Worm (Caenorhabditis elegans) whole organism, young adult: Measurements from ENCODE around the gene glt-4.

Experiments
- B0336.3 ChIP-seq: fragments of 200-800 bp; sonication (Bioruptor generic); IDR thresholded peaks from 2 replicates; pipeline ENCODE4 v1.3.6; 2022; ENCODE audit warnings: missing genetic modification characterization, missing compliant biosample characterization
- F37B4.10 ChIP-seq: fragments of 200-800 bp; sonication (Bioruptor generic); IDR thresholded peaks from 2 replicates; pipeline ENCODE4 v1.3.6; 2022; ENCODE audit warnings: missing genetic modification characterization, missing compliant biosample characterization
- Y95B8A.8 ChIP-seq: fragments of 200-800 bp; sonication (Bioruptor generic); IDR thresholded peaks from 2 replicates; pipeline ENCODE4 v1.3.6; 2022; ENCODE audit warnings: missing genetic modification reagents, missing genetic modification characterization, missing compliant biosample characterization
- atf-7 ChIP-seq: sonication (generic microtip); optimal IDR thresholded peaks from 2 replicates; lab custom pipeline; 2017; ENCODE audit warnings: mild to moderate bottlenecking, missing genetic modification characterization, missing compliant biosample characterization
- bed-2 ChIP-seq: fragments of 200-800 bp; sonication (Bioruptor generic); IDR thresholded peaks from 2 replicates; pipeline ENCODE4 v1.3.6; 2022; ENCODE audit warnings: missing genetic modification reagents, missing genetic modification characterization, missing compliant biosample characterization
- ceh-27 ChIP-seq: fragments of 200-800 bp; sonication (Bioruptor generic); optimal IDR thresholded peaks from 2 replicates; lab custom pipeline; 2018; ENCODE audit warnings: mild to moderate bottlenecking, missing genetic modification characterization, moderate library complexity, missing compliant biosample characterization
- chd-7 ChIP-seq: sonication (generic microtip); optimal IDR thresholded peaks from 2 replicates; lab custom pipeline; 2016; ENCODE audit warnings: mild to moderate bottlenecking, missing genetic modification characterization, moderate library complexity, missing compliant biosample characterization
- dox-1 ChIP-seq: fragments of 200-800 bp; sonication (Bioruptor generic); IDR thresholded peaks from 2 replicates; pipeline ENCODE4 v1.3.6; 2022; ENCODE audit warnings: missing genetic modification reagents, missing genetic modification characterization, missing compliant biosample characterization
- egl-18 ChIP-seq: fragments of 200-800 bp; sonication (Bioruptor generic); IDR thresholded peaks from 2 replicates; pipeline ENCODE4 v1.3.6; 2022; ENCODE audit warnings: missing genetic modification reagents, missing genetic modification characterization, missing compliant biosample characterization
- egl-44 ChIP-seq: fragments of 200-800 bp; sonication (Bioruptor generic); IDR thresholded peaks from 2 replicates; pipeline ENCODE4 v1.3.6; 2022; ENCODE audit warnings: missing genetic modification reagents, missing genetic modification characterization, missing compliant biosample characterization
- egrh-3 ChIP-seq: fragments of 200-800 bp; sonication (Bioruptor generic); IDR thresholded peaks from 2 replicates; pipeline ENCODE4 v1.3.6; 2022; ENCODE audit warnings: missing genetic modification reagents, missing genetic modification characterization, missing compliant biosample characterization
- ets-4 ChIP-seq: fragments of 200-800 bp; sonication (Bioruptor generic); optimal IDR thresholded peaks from 2 replicates; lab custom pipeline; 2018; ENCODE audit warnings: mild to moderate bottlenecking, missing genetic modification characterization, missing compliant biosample characterization
- hrde-1 ChIP-seq: sonication (generic microtip); optimal IDR thresholded peaks from 2 replicates; lab custom pipeline; 2016; ENCODE audit warnings: missing genetic modification characterization, mild to moderate bottlenecking, missing compliant biosample characterization, moderate library complexity, missing genotype, missing genetic modification reagents, borderline replicate concordance
- hsf-1 ChIP-seq: fragments of 200-800 bp; sonication (Bioruptor generic); IDR thresholded peaks from 2 replicates; pipeline ENCODE4 v1.3.6; 2022; ENCODE audit warnings: missing genetic modification reagents, missing genetic modification characterization, missing compliant biosample characterization
- let-526 ChIP-seq: fragments of 200-800 bp; sonication (Bioruptor generic); IDR thresholded peaks from 2 replicates; pipeline ENCODE4 v1.3.6; 2022; ENCODE audit warnings: missing genetic modification reagents, missing genetic modification characterization, missing compliant biosample characterization
- let-607 ChIP-seq, 2 experiments: fragments of 200-800 bp in 1 of 2; sonication (Bioruptor generic) in 1 of 2; sonication (generic microtip) in 1 of 2; optimal IDR thresholded peaks; 2 replicates each; lab custom pipeline; 2016 to 2018; ENCODE audit warnings: mild to moderate bottlenecking in 2 of 2, missing compliant biosample characterization in 2 of 2, missing genetic modification characterization in 2 of 2, moderate library complexity in 2 of 2, missing genotype in 1 of 2
- lin-26 ChIP-seq: fragments of 200-800 bp; sonication (Bioruptor generic); IDR thresholded peaks from 2 replicates; pipeline ENCODE4 v1.3.6; 2022; ENCODE audit warnings: missing genetic modification reagents, missing genetic modification characterization, missing compliant biosample characterization
- lir-1 ChIP-seq: fragments of 200-800 bp; sonication (Bioruptor generic); conservative IDR thresholded peaks from 2 replicates; pipeline ENCODE4 v1.3.6; 2022; ENCODE audit warnings: missing genetic modification reagents, missing genetic modification characterization, missing compliant biosample characterization
- lsl-1 ChIP-seq: fragments of 200-800 bp; sonication (Bioruptor generic); optimal IDR thresholded peaks from 2 replicates; lab custom pipeline; 2018; ENCODE audit warnings: mild to moderate bottlenecking, missing genetic modification characterization, moderate library complexity, missing compliant biosample characterization
- lsy-27 ChIP-seq: sonication (generic microtip); optimal IDR thresholded peaks from 2 replicates; lab custom pipeline; 2017; ENCODE audit warnings: missing genetic modification characterization, mild to moderate bottlenecking, missing compliant biosample characterization, antibody characterized with exemption, missing genotype, borderline replicate concordance; ENCODE audit not compliant: insufficient read depth
- mel-28 ChIP-seq: sonication (generic microtip); optimal IDR thresholded peaks from 2 replicates; lab custom pipeline; 2016; ENCODE audit warnings: borderline replicate concordance, mild to moderate bottlenecking, missing genetic modification characterization, missing compliant biosample characterization
- mxl-1 ChIP-seq: sonication (generic microtip); optimal IDR thresholded peaks from 2 replicates; lab custom pipeline; 2016; ENCODE audit warnings: missing genetic modification characterization, missing compliant biosample characterization
- nhr-27 ChIP-seq: fragments of 200-800 bp; sonication (Bioruptor generic); optimal IDR thresholded peaks from 2 replicates; lab custom pipeline; 2018; ENCODE audit warnings: mild to moderate bottlenecking, missing genetic modification characterization, moderate library complexity, missing compliant biosample characterization
- nhr-80 ChIP-seq: sonication (generic microtip); optimal IDR thresholded peaks from 2 replicates; lab custom pipeline; 2016; ENCODE audit warnings: missing genetic modification characterization, missing compliant biosample characterization
- sea-2 ChIP-seq: fragments of 200-800 bp; sonication (Bioruptor generic); IDR thresholded peaks from 2 replicates; pipeline ENCODE4 v1.3.6; 2022; ENCODE audit warnings: missing genetic modification characterization, missing compliant biosample characterization
- snpc-1.3 ChIP-seq: sonication (generic microtip); optimal IDR thresholded peaks from 2 replicates; lab custom pipeline; 2017; ENCODE audit warnings: missing genetic modification characterization, mild to moderate bottlenecking, missing compliant biosample characterization, antibody characterized with exemption, moderate library complexity, missing genotype, missing genetic modification reagents; ENCODE audit not compliant: insufficient read depth
- snpc-3.4 ChIP-seq: sonication (generic microtip); optimal IDR thresholded peaks from 2 replicates; lab custom pipeline; 2017; ENCODE audit warnings: missing genetic modification characterization, mild to moderate bottlenecking, missing compliant biosample characterization, antibody characterized with exemption, moderate library complexity, missing genotype, missing genetic modification reagents
- snpc-4 ChIP-seq, 5 experiments: fragments of 150-350 bp in 1 of 5; sonication (generic microtip) in 4 of 5; optimal IDR thresholded peaks; 2 replicates each; lab custom pipeline; 2014 to 2018; ENCODE audit warnings: missing genetic modification characterization in 5 of 5, missing biosample characterization in 3 of 5, antibody characterized with exemption in 2 of 5, mild to moderate bottlenecking in 2 of 5, missing compliant biosample characterization in 2 of 5, missing genotype in 2 of 5, moderate library complexity in 2 of 5, missing genetic modification reagents in 1 of 5
- tbp1 ChIP-seq: fragments of 200-800 bp; sonication (Bioruptor generic); optimal IDR thresholded peaks from 2 replicates; lab custom pipeline; 2018; ENCODE audit warnings: mild to moderate bottlenecking, missing genetic modification characterization, missing compliant biosample characterization
- unc-130 ChIP-seq: sonication (generic microtip); optimal IDR thresholded peaks from 2 replicates; lab custom pipeline; 2016; ENCODE audit warnings: missing genetic modification reagents, missing genetic modification characterization, missing compliant biosample characterization
- unc-62 ChIP-seq: fragments of 150-350 bp; optimal IDR thresholded peaks from 2 replicates; lab custom pipeline; 2014; ENCODE audit warnings: missing biosample characterization, missing genetic modification reagents, missing genetic modification characterization
- ztf-22 ChIP-seq: fragments of 200-800 bp; sonication (Bioruptor generic); optimal IDR thresholded peaks from 2 replicates; lab custom pipeline; 2018; ENCODE audit warnings: mild to moderate bottlenecking, missing genetic modification characterization, moderate library complexity, missing compliant biosample characterization
- ztf-28 ChIP-seq: fragments of 200-800 bp; sonication (Bioruptor generic); IDR thresholded peaks from 2 replicates; pipeline ENCODE4 v1.3.6; 2022; ENCODE audit warnings: missing genetic modification reagents, missing genetic modification characterization, missing compliant biosample characterization

glt-4 gene

DNA sequence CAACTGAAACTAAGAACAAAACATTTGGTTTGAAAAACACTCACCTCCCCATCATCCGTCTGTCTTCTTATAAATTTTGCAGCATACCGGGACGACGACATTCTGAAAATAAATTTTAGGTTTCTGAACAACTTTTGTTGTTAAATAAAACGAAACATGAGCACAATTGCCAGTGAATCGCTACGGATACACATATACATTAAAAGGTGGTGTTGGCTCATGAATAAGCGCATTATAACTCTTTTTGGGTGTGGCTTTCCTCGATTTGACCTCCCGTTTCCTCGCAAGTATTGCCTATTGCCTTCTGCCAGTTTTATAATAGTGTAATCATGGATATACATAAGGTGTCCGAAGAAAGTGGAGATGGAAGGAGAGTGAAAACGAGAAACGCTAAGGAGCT lies 11.7 kb upstream of the glt-4 start, which contains the start of gene igcm-2:
Gene igcm-2 (minus strand): TSS at position 101 of the 400 bp plus-strand sequence.
- TF ChIP-seq sea-2 (no peak), ztf-28 (GFP tag; lab: Robert Waterston, UW) (no peak), mel-28 (tag; lab: Kevin White, UChicago) (no peak), bed-2 (GFP tag; lab: Robert Waterston, UW) (no peak), egl-18 (no peak), mxl-1 (tag; lab: Kevin White, UChicago) (no peak)

DNA sequence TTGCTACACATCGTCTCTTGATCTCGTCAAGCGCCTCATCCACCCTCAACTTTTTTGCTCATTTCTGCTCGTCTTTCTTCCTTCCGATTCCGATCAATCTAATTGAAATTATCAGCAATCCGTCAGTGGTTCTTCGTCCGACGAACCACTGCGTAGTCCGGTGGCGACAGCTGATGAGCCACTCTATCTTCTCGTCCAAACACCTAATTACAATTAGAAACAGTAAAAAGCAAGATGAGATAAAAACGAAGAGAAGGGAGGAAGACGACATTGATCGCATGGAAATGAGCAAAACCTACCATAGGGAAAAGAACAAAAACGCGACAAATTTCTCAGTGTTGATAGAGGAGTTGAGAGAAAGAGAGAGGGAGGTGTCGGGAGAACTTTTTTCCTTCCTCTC lies 3.8 kb upstream of the glt-4 start:
- no peak for TF ChIP-seq B0336.3

DNA sequence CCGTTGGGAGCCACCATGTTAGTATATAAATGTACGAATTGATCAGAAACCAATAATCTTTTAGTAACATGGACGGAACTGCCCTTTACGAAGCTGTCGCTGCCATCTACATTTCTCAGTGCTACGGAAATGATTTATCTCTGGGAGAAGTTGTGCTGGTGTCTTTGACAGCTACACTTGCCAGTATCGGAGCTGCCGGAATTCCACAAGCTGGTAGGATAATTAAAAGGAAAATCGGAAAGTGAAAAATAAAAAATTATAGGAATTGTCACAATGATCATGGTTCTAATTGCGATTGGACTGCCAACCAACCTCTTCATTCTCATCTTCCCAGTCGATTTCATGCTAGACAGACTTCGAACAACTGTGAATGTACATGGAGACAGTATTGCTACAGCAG lies 2.7 kb downstream of the glt-4 start:
- TF ChIP-seq let-526 (GFP tag; lab: Robert Waterston, UW): no peak
- no peak for TF ChIP-seq unc-130
- no peak for TF ChIP-seq hrde-1 (tag; lab: Kevin White, UChicago)
- no peak for TF ChIP-seq egl-44
- no peak for TF ChIP-seq egl-18
- TF ChIP-seq lsl-1 (GFP tag; lab: Kevin White, UChicago): no peak
- no peak for TF ChIP-seq dox-1
- TF ChIP-seq snpc-3.4 (tag; lab: Kevin White, UChicago): no peak
- no peak for TF ChIP-seq nhr-80 (tag; lab: Kevin White, UChicago)
- no peak for TF ChIP-seq hsf-1
- no peak for TF ChIP-seq Y95B8A.8 (GFP tag; lab: Robert Waterston, UW)
- no peak for TF ChIP-seq snpc-1.3
- no peak for TF ChIP-seq lin-26 (GFP tag; lab: Robert Waterston, UW)
- no peak for TF ChIP-seq egrh-3 (GFP tag; lab: Robert Waterston, UW)
- TF ChIP-seq nhr-27 (tag; lab: Kevin White, UChicago): no peak
- TF ChIP-seq tbp1 (GFP tag; lab: Kevin White, UChicago): no peak
- no peak for TF ChIP-seq F37B4.10 (GFP tag; lab: Robert Waterston, UW)
- TF ChIP-seq snpc-4 (GFP tag; optimal IDR thresholded peaks at IDR 0.05; lab: Kevin White, UChicago): no peak
- no peak for TF ChIP-seq snpc-4 (tag; optimal IDR thresholded peaks at IDR 0.05; lab: Kevin White, UChicago)
- no peak for TF ChIP-seq ets-4 (GFP tag; lab: Kevin White, UChicago)
- no peak for TF ChIP-seq chd-7

DNA sequence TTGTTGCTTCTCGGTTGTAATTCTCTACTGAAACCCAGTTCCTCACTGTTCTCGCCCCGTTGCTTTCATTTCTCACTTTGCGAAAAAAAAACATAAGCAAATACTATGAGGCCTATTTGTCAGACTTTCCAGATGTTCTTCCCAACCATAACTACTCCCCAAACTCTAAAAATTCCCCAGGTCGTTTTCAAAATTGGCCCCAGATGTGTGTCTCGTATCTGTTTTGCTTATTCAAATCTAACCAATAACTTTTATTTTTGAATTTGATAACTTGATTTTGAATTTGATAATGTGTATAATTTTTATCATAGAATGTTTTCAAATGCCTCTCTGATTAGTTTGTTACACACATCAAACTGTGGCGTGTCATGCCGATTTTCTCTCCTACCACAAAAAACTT lies 4.6 kb downstream of the glt-4 start:
- TF ChIP-seq ztf-22 (GFP tag; lab: Kevin White, UChicago) (no peak), unc-62 (no peak), lsy-27 (tag; lab: Kevin White, UChicago) (no peak), let-607 (tag; optimal IDR thresholded peaks at IDR 0.05; lab: Kevin White, UChicago) (no peak), ceh-27 (no peak), lir-1 (GFP tag; lab: Robert Waterston, UW) (no peak)

- no peak for TF ChIP-seq atf-7 (tag; lab: Kevin White, UChicago)
- TF ChIP-seq nhr-80 (tag; lab: Kevin White, UChicago): peak; percentile 20
Observed at ce11 chrX:6408286-6408685, 5.1 kb downstream of the glt-4 start.
